Fruit fly (Drosophila melanogaster) whole organism, prepupa: ENCODE data around the gene CG34404.
A peak's percentile ranks its signal among the peaks of the same experiment; 100 is the strongest.

Source experiments
- CG11762 ChIP-seq: fragments of 200-800 bp; sonication (Bioruptor generic); optimal IDR thresholded peaks from 3 replicates; lab custom pipeline; 2016; ENCODE audit warnings: missing biosample characterization, missing genetic modification characterization; ENCODE audit not compliant: insufficient read depth
- CG11902 ChIP-seq: fragments of 200-800 bp; sonication (Bioruptor generic); optimal IDR thresholded peaks from 3 replicates; lab custom pipeline; 2016; ENCODE audit warnings: missing biosample characterization, missing genetic modification characterization
- CG15336 ChIP-seq: fragments of 200-800 bp; sonication (Bioruptor generic); IDR thresholded peaks from 2 replicates; pipeline ENCODE4 v1.3.6; 2022; ENCODE audit warnings: missing biosample characterization, missing genetic modification characterization
- CG1621 ChIP-seq: fragments of 200-800 bp; sonication (Bioruptor generic); optimal IDR thresholded peaks from 3 replicates; lab custom pipeline; 2018; ENCODE audit warnings: missing biosample characterization, mild to moderate bottlenecking, missing genetic modification characterization
- CG16779 ChIP-seq: fragments of 200-800 bp; sonication (Bioruptor generic); optimal IDR thresholded peaks from 3 replicates; lab custom pipeline; 2017; ENCODE audit warnings: missing biosample characterization, mild to moderate bottlenecking, missing genetic modification characterization
- CG3032 ChIP-seq: fragments of 200-800 bp; optimal IDR thresholded peaks from 2 replicates; lab custom pipeline; 2019; ENCODE audit warnings: missing biosample characterization, mild to moderate bottlenecking, missing genetic modification characterization, moderate library complexity
- CG31627 ChIP-seq: fragments of 200-800 bp; sonication (Bioruptor generic); optimal IDR thresholded peaks from 3 replicates; lab custom pipeline; 2016; ENCODE audit warnings: missing biosample characterization, missing genetic modification characterization
- CG32006 ChIP-seq: fragments of 200-800 bp; sonication (Bioruptor generic); optimal IDR thresholded peaks from 3 replicates; lab custom pipeline; 2017; ENCODE audit warnings: missing biosample characterization, mild to moderate bottlenecking, missing genetic modification characterization
- CG34406 ChIP-seq: fragments of 200-800 bp; sonication (Bioruptor generic); optimal IDR thresholded peaks from 3 replicates; lab custom pipeline; 2016; ENCODE audit warnings: missing biosample characterization, missing genetic modification characterization
- CG4318 ChIP-seq: fragments of 200-800 bp; sonication (Bioruptor generic); optimal IDR thresholded peaks from 3 replicates; lab custom pipeline; 2017; ENCODE audit warnings: missing biosample characterization, mild to moderate bottlenecking, missing genetic modification characterization
- CG6276 ChIP-seq: fragments of 200-800 bp; sonication (Bioruptor generic); optimal IDR thresholded peaks from 2 replicates; lab custom pipeline; 2017; ENCODE audit warnings: missing biosample characterization, mild to moderate bottlenecking, missing genetic modification characterization
- CG6854 ChIP-seq: fragments of 200-800 bp; sonication (Bioruptor generic); optimal IDR thresholded peaks from 2 replicates; lab custom pipeline; 2017; ENCODE audit warnings: missing biosample characterization, mild to moderate bottlenecking, missing genetic modification characterization
- CG8119 ChIP-seq: fragments of 200-800 bp; sonication (Bioruptor generic); IDR thresholded peaks from 3 replicates; pipeline ENCODE4 v1.3.6; 2022; ENCODE audit warnings: missing biosample characterization, missing genetic modification characterization
- CG8319 ChIP-seq: fragments of 200-800 bp; sonication (Bioruptor generic); optimal IDR thresholded peaks from 3 replicates; lab custom pipeline; 2016; ENCODE audit warnings: missing biosample characterization, missing genetic modification characterization
- CG8632 ChIP-seq: fragments of 200-800 bp; sonication (Bioruptor generic); optimal IDR thresholded peaks from 3 replicates; lab custom pipeline; 2016; ENCODE audit warnings: missing biosample characterization, missing genetic modification characterization
- CG9139 ChIP-seq: fragments of 200-800 bp; sonication (Bioruptor generic); optimal IDR thresholded peaks from 3 replicates; lab custom pipeline; 2017; ENCODE audit warnings: missing biosample characterization, mild to moderate bottlenecking, missing genetic modification characterization
- Eip75B ChIP-seq: fragments of 200-800 bp; sonication (Bioruptor generic); optimal IDR thresholded peaks from 3 replicates; lab custom pipeline; 2016; ENCODE audit warnings: missing biosample characterization, missing genetic modification characterization
- Eip78C ChIP-seq: fragments of 200-800 bp; sonication (Bioruptor generic); peaks from one replicate; lab custom pipeline; 2016; ENCODE audit warnings: missing biosample characterization, missing genetic modification characterization
- Eip93F ChIP-seq: fragments of 200-800 bp; sonication (Bioruptor generic); optimal IDR thresholded peaks from 2 replicates; lab custom pipeline; 2016; ENCODE audit warnings: missing biosample characterization, mild to moderate bottlenecking, missing genetic modification characterization
- Ets21C ChIP-seq: fragments of 200-800 bp; sonication (Bioruptor generic); optimal IDR thresholded peaks from 3 replicates; lab custom pipeline; 2016; ENCODE audit warnings: missing biosample characterization, missing genetic modification characterization
- Hr38 ChIP-seq: sonication (Bioruptor generic); optimal IDR thresholded peaks from 2 replicates; lab custom pipeline; 2016; ENCODE audit warnings: missing biosample characterization, missing genetic modification characterization
- Hr39 ChIP-seq: fragments of 200-800 bp; sonication (Bioruptor generic); optimal IDR thresholded peaks from 2 replicates; lab custom pipeline; 2016; ENCODE audit warnings: missing biosample characterization, missing genetic modification characterization
- Hr4 ChIP-seq: fragments of 200-800 bp; sonication (Bioruptor generic); optimal IDR thresholded peaks from 3 replicates; lab custom pipeline; 2016; ENCODE audit warnings: missing biosample characterization, missing genetic modification characterization
- Lpt ChIP-seq: fragments of 200-800 bp; sonication (Bioruptor generic); optimal IDR thresholded peaks from 3 replicates; lab custom pipeline; 2016; ENCODE audit warnings: missing biosample characterization, missing genetic modification characterization
- Met ChIP-seq: fragments of 200-800 bp; sonication (Bioruptor generic); optimal IDR thresholded peaks from 3 replicates; lab custom pipeline; 2016; ENCODE audit warnings: missing biosample characterization, missing genetic modification characterization
- Smox ChIP-seq: fragments of 200-800 bp; sonication (Bioruptor generic); optimal IDR thresholded peaks from 3 replicates; lab custom pipeline; 2016; ENCODE audit warnings: missing biosample characterization, missing genetic modification characterization
- Sox102F ChIP-seq: fragments of 200-800 bp; sonication (Bioruptor generic); optimal IDR thresholded peaks from 2 replicates; lab custom pipeline; 2016; ENCODE audit warnings: missing biosample characterization, mild to moderate bottlenecking, missing genetic modification characterization
- Sox14 ChIP-seq: fragments of 200-800 bp; sonication (Bioruptor generic); optimal IDR thresholded peaks from 3 replicates; lab custom pipeline; 2016; ENCODE audit warnings: missing biosample characterization, missing genetic modification characterization
- achi ChIP-seq: fragments of 200-800 bp; sonication (Bioruptor generic); optimal IDR thresholded peaks from 3 replicates; lab custom pipeline; 2016; ENCODE audit warnings: missing biosample characterization, missing genetic modification characterization
- acj6 ChIP-seq: fragments of 200-800 bp; sonication (Bioruptor generic); optimal IDR thresholded peaks from 3 replicates; lab custom pipeline; 2016; ENCODE audit warnings: missing biosample characterization, missing genetic modification characterization
- cyc ChIP-seq: fragments of 200-800 bp; sonication (Bioruptor generic); optimal IDR thresholded peaks from 3 replicates; lab custom pipeline; 2016; ENCODE audit warnings: missing biosample characterization, missing genetic modification characterization
- esn ChIP-seq: fragments of 200-800 bp; sonication (Bioruptor generic); optimal IDR thresholded peaks from 2 replicates; lab custom pipeline; 2016; ENCODE audit warnings: missing biosample characterization, mild to moderate bottlenecking, missing genetic modification characterization, moderate library complexity
- fkh ChIP-seq: fragments of 200-800 bp; sonication (Bioruptor generic); optimal IDR thresholded peaks from 3 replicates; lab custom pipeline; 2017; ENCODE audit warnings: missing biosample characterization, mild to moderate bottlenecking, missing genetic modification characterization, moderate library complexity
- lz ChIP-seq: fragments of 200-800 bp; sonication (Bioruptor generic); optimal IDR thresholded peaks from 3 replicates; lab custom pipeline; 2016; ENCODE audit warnings: missing biosample characterization, missing genetic modification characterization
- net ChIP-seq: fragments of 200-800 bp; sonication (Bioruptor generic); optimal IDR thresholded peaks from 3 replicates; lab custom pipeline; 2016; ENCODE audit warnings: missing biosample characterization, missing genetic modification characterization
- salr ChIP-seq, 2 experiments: fragments of 200-800 bp; sonication (Bioruptor generic); optimal IDR thresholded peaks; 3 replicates each; lab custom pipeline; 2016 to 2018; ENCODE audit warnings: missing biosample characterization in 2 of 2, missing genetic modification characterization in 2 of 2, mild to moderate bottlenecking in 1 of 2
- ss ChIP-seq, 2 experiments: fragments of 200-800 bp; sonication (Bioruptor generic); optimal IDR thresholded peaks; 2 replicates in 1 of 2; 3 replicates in 1 of 2; lab custom pipeline; 2017 to 2018; ENCODE audit warnings: mild to moderate bottlenecking in 2 of 2, missing biosample characterization in 2 of 2, missing genetic modification characterization in 2 of 2, moderate library complexity in 1 of 2
- topi ChIP-seq: fragments of 200-800 bp; sonication (Bioruptor generic); optimal IDR thresholded peaks from 3 replicates; lab custom pipeline; 2016; ENCODE audit warnings: missing biosample characterization, missing genetic modification characterization
- vri ChIP-seq: fragments of 200-800 bp; sonication (Bioruptor generic); optimal IDR thresholded peaks from 3 replicates; lab custom pipeline; 2016; ENCODE audit warnings: missing biosample characterization, mild to moderate bottlenecking, missing genetic modification characterization

The CG34404 gene

DNA sequence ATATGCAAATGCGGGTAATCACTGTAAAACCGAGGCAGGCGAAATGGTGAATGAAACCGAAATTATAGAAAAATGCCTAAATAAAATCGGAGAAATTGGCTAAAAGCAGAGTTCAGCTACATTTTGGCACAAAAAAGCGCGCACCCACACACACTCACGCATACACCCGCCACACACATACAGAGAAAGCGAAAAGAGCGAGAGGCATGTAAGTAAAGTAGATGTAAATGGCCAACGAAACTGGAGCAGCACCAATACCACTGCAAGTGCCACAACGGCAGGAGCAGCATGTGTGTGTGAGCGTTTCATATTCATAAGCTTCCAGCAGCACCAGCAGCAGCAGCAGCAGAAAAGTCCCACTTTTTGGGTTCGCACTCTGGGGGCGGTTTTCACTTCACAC lies 8.0 kb upstream of the CG34404 start:
- TF ChIP-seq CG16779 (tag; lab: Kevin White, UChicago) (no peak), Hr39 (no peak), CG6854 (peak; percentile 8), Ets21C (GFP tag; lab: Kevin White, UChicago) (no peak), Smox (GFP tag; lab: Kevin White, UChicago) (no peak), CG11902 (GFP tag; lab: Kevin White, UChicago) (no peak)
- TF ChIP-seq, all 60 proteins: peak for 1

DNA sequence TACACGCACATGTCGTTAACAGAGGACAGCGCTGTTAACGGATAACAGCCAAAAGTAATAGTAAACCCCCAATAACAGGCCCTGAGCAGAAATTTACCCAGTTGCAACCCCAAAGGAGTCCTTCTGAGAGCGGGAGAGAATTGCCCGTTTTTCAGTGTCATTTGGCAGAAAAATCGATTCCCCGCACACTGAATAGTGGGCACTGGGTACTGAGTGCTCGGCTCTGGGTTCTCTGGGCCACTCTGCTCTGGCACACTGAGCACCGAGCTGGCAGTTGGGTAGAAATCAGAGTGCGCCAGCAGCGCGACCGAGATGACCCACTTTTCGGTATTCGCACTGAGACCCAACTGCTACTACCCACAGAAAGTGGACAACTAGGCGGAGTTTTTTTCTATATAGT lies 6.9 kb upstream of the CG34404 start, which contains the start of gene Rbp:
Gene Rbp (plus strand): TSS at position 239 of the 400 bp plus-strand sequence.
- TF ChIP-seq CG16779 (tag; lab: Kevin White, UChicago) (no peak), CG6854 (peak; percentile 27)

dm6 chr3R:15371833-15372232 lies 4.4 kb upstream of the CG34404 start, which contains the start of the genes Ccm3 and CG6136:
Ccm3 (plus strand) TSS chr3R:15371957.
CG6136 (minus strand) TSS chr3R:15372212.
- no peak for TF ChIP-seq Smox (GFP tag; lab: Kevin White, UChicago)
- TF ChIP-seq CG34406, result no peak
- TF ChIP-seq vri (GFP tag; lab: Kevin White, UChicago), result no peak
- peak; percentile 32 for TF ChIP-seq Eip75B
- peak; percentile 35 for TF ChIP-seq Eip78C (GFP tag; lab: Kevin White, UChicago)
- no peak for TF ChIP-seq Met (GFP tag; lab: Kevin White, UChicago)
- TF ChIP-seq CG31627 (GFP tag; lab: Kevin White, UChicago), result peak; percentile 44
- TF ChIP-seq Ets21C (GFP tag; lab: Kevin White, UChicago), result no peak
- TF ChIP-seq esn (GFP tag; lab: Kevin White, UChicago), result peak; percentile 63
- TF ChIP-seq CG6854, result peak; percentile 38
- peak; percentile 18 for TF ChIP-seq achi
- TF ChIP-seq net (GFP tag; lab: Kevin White, UChicago), result no peak
- peak; percentile 38 for TF ChIP-seq cyc
- no peak for TF ChIP-seq CG6276 (GFP tag; lab: Kevin White, UChicago)
- no peak for TF ChIP-seq CG16779 (tag; lab: Kevin White, UChicago)
- TF ChIP-seq ss (GFP tag; optimal IDR thresholded peaks at IDR 0.05; lab: Kevin White, UChicago), result no peak
- TF ChIP-seq lz (GFP tag; lab: Kevin White, UChicago), result peak; percentile 43
- TF ChIP-seq topi (GFP tag; lab: Kevin White, UChicago), result peak; percentile 47
- no peak for TF ChIP-seq CG11762 (GFP tag; lab: Kevin White, UChicago)
- TF ChIP-seq CG9139, result no peak
- TF ChIP-seq CG3032 (tag; lab: Kevin White, UChicago), result peak; percentile 30
- TF ChIP-seq Sox14 (GFP tag; lab: Kevin White, UChicago), result peak; percentile 19
- TF ChIP-seq CG8632 (GFP tag; lab: Kevin White, UChicago), result no peak
- no peak for TF ChIP-seq CG4318 (GFP tag; lab: Kevin White, UChicago)
- TF ChIP-seq acj6 (GFP tag; lab: Kevin White, UChicago), result no peak

DNA sequence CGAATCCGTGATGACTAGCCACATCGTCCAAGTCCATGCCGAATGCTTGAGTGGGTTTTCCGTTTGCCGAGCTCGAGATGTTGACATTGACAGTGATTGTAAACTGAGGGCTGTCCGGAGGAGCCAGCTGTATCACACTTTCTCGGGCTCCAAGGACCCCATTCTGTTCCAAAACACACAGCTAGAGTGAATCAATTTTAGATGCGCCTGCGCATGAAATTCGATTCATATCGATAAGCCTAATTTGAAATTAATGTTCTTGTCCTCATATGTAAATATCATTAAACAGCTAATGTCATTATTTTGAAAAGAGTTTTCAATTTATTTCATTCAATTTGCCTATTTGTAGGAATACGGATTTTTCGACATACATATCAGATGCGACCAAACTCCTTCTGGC lies 2.3 kb upstream of the CG34404 start, which contains the start of gene CG14868:
Gene CG14868 (minus strand): TSS at position 204 of the 400 bp plus-strand sequence.
- TF ChIP-seq Lpt (GFP tag; lab: Kevin White, UChicago), result no peak
- TF ChIP-seq Sox102F, result no peak
- TF ChIP-seq Eip93F (GFP tag; lab: Kevin White, UChicago), result no peak
- no peak for TF ChIP-seq cyc
- no peak for TF ChIP-seq CG15336 (GFP tag; lab: Robert Waterston, UW)
- no peak for TF ChIP-seq CG31627 (GFP tag; lab: Kevin White, UChicago)
- TF ChIP-seq fkh (GFP tag; lab: Kevin White, UChicago), result no peak
- no peak for TF ChIP-seq CG8119 (GFP tag; lab: Robert Waterston, UW)
- no peak for TF ChIP-seq Met (GFP tag; lab: Kevin White, UChicago)
- TF ChIP-seq CG32006 (GFP tag; lab: Kevin White, UChicago), result no peak
- no peak for TF ChIP-seq Hr4 (GFP tag; lab: Kevin White, UChicago)
- TF ChIP-seq salr (GFP tag; optimal IDR thresholded peaks at IDR 0.05; lab: Kevin White, UChicago), result no peak
- no peak for TF ChIP-seq CG16779 (tag; lab: Kevin White, UChicago)
- no peak for TF ChIP-seq Hr38 (GFP tag; lab: Kevin White, UChicago)
- TF ChIP-seq CG1621, result no peak
- TF ChIP-seq lz (GFP tag; lab: Kevin White, UChicago), result no peak
- no peak for TF ChIP-seq CG6854
- no peak for TF ChIP-seq CG8319 (GFP tag; lab: Kevin White, UChicago)
- TF ChIP-seq, all 60 proteins: peak for 0
